Fruit fly (Drosophila melanogaster): ENCODE results near the gene CG3397.

The CG3397 gene

DNA sequence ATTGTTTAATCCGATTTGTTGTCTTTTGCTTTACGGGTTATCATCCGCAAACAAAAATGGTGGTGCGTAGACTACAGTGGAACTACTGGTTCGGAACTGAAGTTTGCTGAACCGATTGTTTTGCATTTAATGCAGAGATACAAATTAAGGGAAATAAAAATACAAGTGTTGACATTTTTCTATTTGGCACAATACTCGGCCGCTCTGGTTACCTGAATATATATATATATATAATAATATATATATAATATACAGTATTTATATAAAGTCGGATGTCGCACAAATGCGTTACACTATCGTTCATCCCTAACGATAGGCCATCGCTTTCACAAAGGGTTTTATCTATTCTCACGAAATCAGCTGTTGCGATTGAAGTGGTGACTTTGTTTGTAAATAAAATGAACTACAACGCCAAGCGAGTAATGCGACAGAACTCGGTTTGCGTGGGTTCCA lies 32.5 kb upstream of the CG3397 start, which contains the start of the genes DCAF12 and Spt3 (continued):
- TF ChIP-seq caup (GFP tag; optimal IDR thresholded peaks at IDR 0.05; ENCODE audit: severe bottlenecking) (peak; percentile 61), CG7556 (GFP tag; optimal IDR thresholded peaks at IDR 0.05) (no peak), stwl (tag; optimal IDR thresholded peaks at IDR 0.05) (peak; percentile 82), CG18764 (GFP tag; optimal IDR thresholded peaks at IDR 0.05) (peak; percentile 29), danr (GFP tag; IDR thresholded peaks at IDR 0.05) (no peak), grn (GFP tag; optimal IDR thresholded peaks at IDR 0.05) (peak; percentile 74), Nf-YB (GFP tag; optimal IDR thresholded peaks at IDR 0.05) (peak; percentile 11), Sin3A (optimal IDR thresholded peaks at IDR 0.05) (no peak), Dad (GFP tag; optimal IDR thresholded peaks at IDR 0.05) (no peak), CG10267 (tag; optimal IDR thresholded peaks at IDR 0.05) (peak; percentile 70), da (GFP tag; optimal IDR thresholded peaks at IDR 0.05) (no peak), HmgZ (tag; optimal IDR thresholded peaks at IDR 0.05) (no peak), otp (GFP tag; IDR thresholded peaks at IDR 0.05) (no peak), Gug (GFP tag; IDR thresholded peaks at IDR 0.05) (peak; percentile 63; the same call in 1 of the 4 replicates), CG4854 (GFP tag; optimal IDR thresholded peaks at IDR 0.05) (no peak), dpn (GFP tag; optimal IDR thresholded peaks at IDR 0.05) (peak in 1 of 2 experiments; percentile 45), Aef1 (GFP tag; IDR thresholded peaks at IDR 0.05) (peak; percentile 56), stc (GFP tag; IDR thresholded peaks at IDR 0.05) (no peak), HLH4C (GFP tag; IDR thresholded peaks at IDR 0.05; ENCODE audit: partially characterized antibody) (peak; percentile 93), gem (tag; optimal IDR thresholded peaks at IDR 0.05) (peak; percentile 81), CG11456 (GFP tag; IDR thresholded peaks at IDR 0.05) (0 out of 3 replicates have a peak, but pooled peaks have one; percentile 30), CG5953 (GFP tag; IDR thresholded peaks at IDR 0.05) (no peak), CG3847 (GFP tag; IDR thresholded peaks at IDR 0.05) (peak; percentile 63), tll (GFP tag; optimal IDR thresholded peaks at IDR 0.05) (peak in 1 of 2 experiments; percentile 59), CG12659 (GFP tag; optimal IDR thresholded peaks at IDR 0.05) (peak; percentile 60), Oli (tag; optimal IDR thresholded peaks at IDR 0.05) (peak; percentile 36), ind (GFP tag; optimal IDR thresholded peaks at IDR 0.05) (peak; percentile 53), disco-r (GFP tag; optimal IDR thresholded peaks at IDR 0.05) (no peak), bbx (GFP tag; IDR thresholded peaks at IDR 0.05; ENCODE audit: partially characterized antibody) (peak; percentile 83), jing (GFP tag; optimal IDR thresholded peaks at IDR 0.05) (no peak), CG31365 (tag; optimal IDR thresholded peaks at IDR 0.05) (no peak), CG15073 (GFP tag; optimal IDR thresholded peaks at IDR 0.05) (no peak), CG2129 (GFP tag; IDR thresholded peaks at IDR 0.05; ENCODE audit: partially characterized antibody) (peak; percentile 94), MBD-R2 (GFP tag; IDR thresholded peaks at IDR 0.05) (peak; percentile 92), sob (GFP tag; IDR thresholded peaks at IDR 0.05) (peak; percentile 43; the same call in 1 of the 2 replicates), dmrt11E (tag; optimal IDR thresholded peaks at IDR 0.05) (peak; percentile 67), en (GFP tag; optimal IDR thresholded peaks at IDR 0.05) (no peak), Xrp1 (GFP tag; IDR thresholded peaks at IDR 0.05) (peak; percentile 70), CG10543 (GFP tag; optimal IDR thresholded peaks at IDR 0.05) (peak; percentile 67), CG10654 (GFP tag; optimal IDR thresholded peaks at IDR 0.05) (peak; percentile 40), Opbp (GFP tag; IDR thresholded peaks at IDR 0.05; ENCODE audit: partially characterized antibody) (peak; percentile 90), CG30403 (GFP tag; optimal IDR thresholded peaks at IDR 0.05) (peak; percentile 33), bcd (GFP tag; optimal IDR thresholded peaks at IDR 0.05) (peak; percentile 57), run (tag; optimal IDR thresholded peaks at IDR 0.05) (no peak), pum (GFP tag; optimal IDR thresholded peaks at IDR 0.05) (no peak), fd3F (GFP tag; optimal IDR thresholded peaks at IDR 0.05) (peak; percentile 22), CG14441 (GFP tag; IDR thresholded peaks at IDR 0.05) (peak; percentile 37; the same call in 1 of the 2 replicates), CG8924 (tag; optimal IDR thresholded peaks at IDR 0.05) (peak; percentile 77), CG7786 (GFP tag; optimal IDR thresholded peaks at IDR 0.05) (no peak), Doc3 (GFP tag; IDR thresholded peaks at IDR 0.05; ENCODE audit: partially characterized antibody) (peak; percentile 97)
